Fruit fly (Drosophila melanogaster) whole organism, pupa: ENCODE measurements around the gene cpo.

Source experiments
- EcR ChIP-seq: fragments of 200-800 bp; sonication (Bioruptor generic); optimal IDR thresholded peaks from 3 replicates; lab custom pipeline; 2019; ENCODE audit warnings: missing biosample characterization, missing genetic modification characterization, mild to moderate bottlenecking, moderate library complexity, missing genetic modification reagents
- Pif1A ChIP-seq: fragments of 200-800 bp; sonication (Bioruptor generic); optimal IDR thresholded peaks from 3 replicates; lab custom pipeline; 2016; ENCODE audit warnings: missing biosample characterization, missing genetic modification characterization

dm6 chr3R:18026536-18026935 lies 106.9 kb downstream of the cpo start:
- TF ChIP-seq Pif1A (GFP tag; lab: Kevin White, UChicago) (no peak), EcR (GFP tag; lab: Kevin White, UChicago) (no peak)
